Worm (Caenorhabditis elegans): ENCODE measurements around the gene srg-2.
A peak's percentile ranks its signal among the peaks of the same experiment; 100 is the strongest.

Gene srg-2

ce11 chrIII:6289366-6289765 is 29.4 kb upstream of the srg-2 start:
- TF ChIP-seq nhr-76 (tag; optimal IDR thresholded peaks at IDR 0.05), result no peak
- TF ChIP-seq dpl-1 (GFP tag; optimal IDR thresholded peaks at IDR 0.05), result peak; percentile 30

- no peak for TF ChIP-seq lir-3 (tag; optimal IDR thresholded peaks at IDR 0.05)
- no peak for TF ChIP-seq spr-1 (tag; optimal IDR thresholded peaks at IDR 0.05)
- no peak for TF ChIP-seq madf-9 (GFP tag; conservative IDR thresholded peaks at IDR 0.05)
- TF ChIP-seq pha-4 (GFP tag; IDR thresholded peaks at IDR 0.05), result no peak
- TF ChIP-seq pha-4 (tag; optimal IDR thresholded peaks at IDR 0.05), result no peak
- TF ChIP-seq daf-8 (GFP tag; IDR thresholded peaks at IDR 0.05), result no peak
- TF ChIP-seq unc-62 (GFP tag; optimal IDR thresholded peaks at IDR 0.05 in 1 of 2), result no peak
- TF ChIP-seq unc-62 (tag; optimal IDR thresholded peaks at IDR 0.05), result no peak
- TF ChIP-seq mdt-29 (GFP tag; IDR thresholded peaks at IDR 0.05), result no peak
- TF ChIP-seq spr-3 (GFP tag; optimal IDR thresholded peaks at IDR 0.05), result no peak
- no peak for TF ChIP-seq cey-2 (tag; optimal IDR thresholded peaks at IDR 0.05; ENCODE audit: borderline replicate concordance, insufficient read depth)
- TF ChIP-seq tra-1 (GFP tag; IDR thresholded peaks at IDR 0.05), result no peak
- TF ChIP-seq lin-29 (GFP tag; IDR thresholded peaks at IDR 0.05), result no peak
- TF ChIP-seq ceh-82 (tag; optimal IDR thresholded peaks at IDR 0.05), result no peak
- no peak for TF ChIP-seq madf-5 (GFP tag; IDR thresholded peaks at IDR 0.05)
- TF ChIP-seq nhr-237 (tag; optimal IDR thresholded peaks at IDR 0.05), result no peak
- no peak for TF ChIP-seq ctbp-1 (GFP tag; IDR thresholded peaks at IDR 0.05)
- TF ChIP-seq mdl-1 (tag; optimal IDR thresholded peaks at IDR 0.05), result no peak
- TF ChIP-seq mes-2 (tag; optimal IDR thresholded peaks at IDR 0.05; ENCODE audit: poor library complexity, severe bottlenecking), result no peak
- TF ChIP-seq hlh-30 (tag; optimal IDR thresholded peaks at IDR 0.05; ENCODE audit: insufficient read depth), result no peak
These were observed 27.2 kb upstream of the srg-2 start, which contains the start of gene F47D12.6 for ce11 chrIII:6287195-6287594. TSS of gene F47D12.6 (minus strand) at chrIII:6287295.

ce11 chrIII:6285890-6286289 is 25.9 kb upstream of the srg-2 start, which contains the start of gene gadr-3:
TSS of gene gadr-3 (minus strand) at chrIII:6285990.
- TF ChIP-seq mdl-1 (tag; optimal IDR thresholded peaks at IDR 0.05) (no peak), nhr-41 (GFP tag; IDR thresholded peaks at IDR 0.05) (no peak), unc-62 (GFP tag; optimal IDR thresholded peaks at IDR 0.05 in 1 of 2) (peak in 1 of 2 experiments; percentile 46), unc-62 (tag; optimal IDR thresholded peaks at IDR 0.05) (no peak)

- TF ChIP-seq Y48G9A.11 (GFP tag; IDR thresholded peaks at IDR 0.05) (peak; percentile 45; the same call in 1 of the 2 replicates), unc-62 (GFP tag; optimal IDR thresholded peaks at IDR 0.05 in 1 of 2) (no peak), unc-62 (tag; optimal IDR thresholded peaks at IDR 0.05) (no peak), lin-38 (GFP tag; IDR thresholded peaks at IDR 0.05) (peak; percentile 46; the same call in 1 of the 2 replicates)
These were observed 23.0 kb upstream of the srg-2 start for ce11 chrIII:6283024-6283423.

ce11 chrIII:6280070-6280596 is 20.1 kb upstream of the srg-2 start, which contains the start of gene hmg-1.2:
TSS of gene hmg-1.2 (plus strand) at chrIII:6280380.
- TF ChIP-seq nhr-28 (tag; optimal IDR thresholded peaks at IDR 0.05) (peak; percentile 88), hlh-11 (tag; optimal IDR thresholded peaks at IDR 0.05) (peak; percentile 97), madf-5 (GFP tag; IDR thresholded peaks at IDR 0.05) (no peak), mep-1 (tag; optimal IDR thresholded peaks at IDR 0.05) (peak; percentile 84), R02D3.7 (tag; optimal IDR thresholded peaks at IDR 0.05) (no peak), dve-1 (tag; optimal IDR thresholded peaks at IDR 0.05; ENCODE audit: insufficient read depth) (peak; percentile 84), tag-97 (GFP tag; IDR thresholded peaks at IDR 0.05) (no peak), jun-1 (tag; optimal IDR thresholded peaks at IDR 0.05) (peak; percentile 60), ceh-44 (GFP tag; IDR thresholded peaks at IDR 0.05) (no peak), dpl-1 (GFP tag; optimal IDR thresholded peaks at IDR 0.05) (peak; percentile 62), ctbp-1 (GFP tag; IDR thresholded peaks at IDR 0.05) (peak; percentile 63; the same call in 1 of the 2 replicates), daf-16 (GFP tag; optimal IDR thresholded peaks at IDR 0.05) (peak; percentile 66 to 81), daf-16 (tag; optimal IDR thresholded peaks at IDR 0.05) (peak; percentile 67), php-3 (GFP tag; IDR thresholded peaks at IDR 0.05) (0 out of 2 replicates have a peak, but pooled peaks have one; percentile 11), daf-19 (GFP tag; conservative IDR thresholded peaks at IDR 0.05) (0 out of 2 replicates have a peak, but pooled peaks have one; percentile 66), mxl-3 (GFP tag; optimal IDR thresholded peaks at IDR 0.05) (peak; percentile 74), ztf-7 (tag; optimal IDR thresholded peaks at IDR 0.05) (peak; percentile 16), lin-1 (GFP tag; IDR thresholded peaks at IDR 0.05) (peak; percentile 33; the same call in 1 of the 2 replicates), nhr-10 (tag; optimal IDR thresholded peaks at IDR 0.05) (peak; percentile 75), Y5F2A.4 (GFP tag; optimal IDR thresholded peaks at IDR 0.05) (no peak), hif-1 (tag; optimal IDR thresholded peaks at IDR 0.05) (peak in 1 of 2 experiments; percentile 78)
